Fruit fly (Drosophila melanogaster) whole organism, embryonic: ENCODE measurements around the gene sle.

Source experiments
- Bdp1 ChIP-seq: fragments of 200-800 bp; sonication (Bioruptor generic); optimal IDR thresholded peaks from 3 replicates; lab custom pipeline; 2016; ENCODE audit warnings: missing biosample characterization, missing genetic modification characterization
- BtbVII ChIP-seq: fragments of 200-800 bp; sonication (Bioruptor generic); optimal IDR thresholded peaks from 3 replicates; lab custom pipeline; 2017; ENCODE audit warnings: missing biosample characterization, mild to moderate bottlenecking, missing genetic modification characterization
- Bteb2 ChIP-seq: fragments of 200-800 bp; sonication (Bioruptor generic); optimal IDR thresholded peaks from 2 replicates; lab custom pipeline; 2016; ENCODE audit warnings: missing biosample characterization, missing genetic modification characterization
- CG1024 ChIP-seq: fragments of 200-800 bp; sonication (Bioruptor generic); IDR thresholded peaks from 2 replicates; pipeline ENCODE4 v1.3.6; 2022; ENCODE audit warnings: missing biosample characterization, missing genetic modification characterization
- CG10462 ChIP-seq: fragments of 200-800 bp; sonication (Bioruptor generic); optimal IDR thresholded peaks from 2 replicates; lab custom pipeline; 2016; ENCODE audit warnings: missing biosample characterization, missing genetic modification characterization
- CG11560 ChIP-seq: fragments of 200-800 bp; sonication (Bioruptor generic); IDR thresholded peaks from 3 replicates; pipeline ENCODE4 v1.3.6; 2022; ENCODE audit warnings: missing biosample characterization, missing genetic modification characterization
- CG12299 ChIP-seq: fragments of 200-800 bp; sonication (Bioruptor generic); optimal IDR thresholded peaks from 2 replicates; lab custom pipeline; 2018; ENCODE audit warnings: missing biosample characterization, mild to moderate bottlenecking, missing genetic modification characterization
- CG14860 ChIP-seq: fragments of 200-800 bp; sonication (Bioruptor generic); IDR thresholded peaks from 3 replicates; pipeline ENCODE4 v1.3.6; 2022; ENCODE audit warnings: missing biosample characterization, missing genetic modification characterization; ENCODE audit not compliant: partially characterized antibody
- CG16815 ChIP-seq: fragments of 200-800 bp; sonication (Bioruptor generic); optimal IDR thresholded peaks from 3 replicates; lab custom pipeline; 2017; ENCODE audit warnings: missing biosample characterization, mild to moderate bottlenecking, missing genetic modification characterization
- CG17186 ChIP-seq: fragments of 200-800 bp; sonication (Bioruptor generic); optimal IDR thresholded peaks from 3 replicates; lab custom pipeline; 2017; ENCODE audit warnings: missing biosample characterization, missing genetic modification reagents, missing genetic modification characterization
- CG17361 ChIP-seq: fragments of 200-800 bp; sonication (Bioruptor generic); IDR thresholded peaks from 3 replicates; pipeline ENCODE4 v1.3.6; 2022; ENCODE audit warnings: missing biosample characterization, missing genetic modification characterization
- CG18764 ChIP-seq: fragments of 200-800 bp; sonication (Bioruptor generic); optimal IDR thresholded peaks from 3 replicates; lab custom pipeline; 2016; ENCODE audit warnings: missing biosample characterization, missing genetic modification characterization
- CG31365 ChIP-seq: fragments of 200-800 bp; sonication (Bioruptor generic); optimal IDR thresholded peaks from 2 replicates; lab custom pipeline; 2018; ENCODE audit warnings: missing biosample characterization, mild to moderate bottlenecking, missing genetic modification characterization
- CG32532 ChIP-seq: fragments of 200-800 bp; sonication (Bioruptor generic); IDR thresholded peaks from 2 replicates; pipeline ENCODE4 v1.3.6; 2022; ENCODE audit warnings: missing biosample characterization, missing genetic modification characterization
- CG32772 ChIP-seq: fragments of 200-800 bp; sonication (Bioruptor generic); IDR thresholded peaks from 2 replicates; pipeline ENCODE4 v1.3.6; 2022; ENCODE audit warnings: missing biosample characterization, missing genetic modification characterization
- CG3281 ChIP-seq: fragments of 200-800 bp; sonication (Bioruptor generic); optimal IDR thresholded peaks from 3 replicates; lab custom pipeline; 2017; ENCODE audit warnings: missing biosample characterization, mild to moderate bottlenecking, missing genetic modification characterization
- CG4404 ChIP-seq: fragments of 200-800 bp; sonication (Bioruptor generic); IDR thresholded peaks from 2 replicates; pipeline ENCODE4 v1.3.6; 2022; ENCODE audit warnings: missing biosample characterization, missing genetic modification characterization
- CG7745 ChIP-seq: fragments of 200-800 bp; sonication (Bioruptor generic); optimal IDR thresholded peaks from 2 replicates; lab custom pipeline; 2018; ENCODE audit warnings: missing biosample characterization, mild to moderate bottlenecking, missing genetic modification characterization, moderate library complexity
- CG8388 ChIP-seq: fragments of 200-800 bp; sonication (Bioruptor generic); optimal IDR thresholded peaks from 2 replicates; lab custom pipeline; 2019; ENCODE audit warnings: missing biosample characterization, mild to moderate bottlenecking, missing genetic modification characterization, moderate library complexity
- CG9609 ChIP-seq: fragments of 200-800 bp; sonication (Bioruptor generic); optimal IDR thresholded peaks from 3 replicates; lab custom pipeline; 2016; ENCODE audit warnings: missing biosample characterization, missing genetic modification characterization
- CkIIα-i1 ChIP-seq: fragments of 200-800 bp; sonication (Bioruptor generic); IDR thresholded peaks from 2 replicates; pipeline ENCODE4 v1.3.6; 2022; ENCODE audit warnings: missing biosample characterization, missing genetic modification characterization
- CoRest ChIP-seq: fragments of 200-800 bp; sonication (Bioruptor generic); optimal IDR thresholded peaks from 3 replicates; lab custom pipeline; 2018; ENCODE audit warnings: missing biosample characterization, mild to moderate bottlenecking, missing genetic modification characterization, moderate library complexity
- Dad ChIP-seq: fragments of 200-800 bp; sonication (Bioruptor generic); optimal IDR thresholded peaks from 3 replicates; lab custom pipeline; 2016; ENCODE audit warnings: missing biosample characterization, missing genetic modification characterization
- Dbx ChIP-seq: fragments of 200-800 bp; sonication (Bioruptor generic); IDR thresholded peaks from 3 replicates; pipeline ENCODE4 v1.3.6; 2022; ENCODE audit warnings: missing biosample characterization, missing genetic modification characterization
- GATAe ChIP-seq: fragments of 200-800 bp; sonication (Bioruptor generic); conservative IDR thresholded peaks from 2 replicates; pipeline ENCODE4 v1.3.6; 2022; ENCODE audit warnings: missing biosample characterization, missing genetic modification characterization
- HHEX ChIP-seq: fragments of 200-800 bp; sonication (Bioruptor generic); optimal IDR thresholded peaks from 3 replicates; lab custom pipeline; 2017; ENCODE audit warnings: missing biosample characterization, mild to moderate bottlenecking, missing genetic modification characterization, missing genetic modification reagents
- HLH3B ChIP-seq: fragments of 200-800 bp; sonication (Bioruptor generic); IDR thresholded peaks from 2 replicates; pipeline ENCODE4 v1.3.6; 2022; ENCODE audit warnings: missing biosample characterization, missing genetic modification characterization
- Kr ChIP-seq: fragments of 200-800 bp; sonication (Bioruptor generic); optimal IDR thresholded peaks from 2 replicates; lab custom pipeline; 2017; ENCODE audit warnings: missing biosample characterization, mild to moderate bottlenecking, missing genetic modification characterization
- Lpt ChIP-seq: fragments of >200 bp; optimal IDR thresholded peaks from 2 replicates; lab custom pipeline; 2018; ENCODE audit warnings: missing biosample characterization, missing genetic modification characterization
- Meics ChIP-seq: fragments of 200-800 bp; sonication (Bioruptor generic); optimal IDR thresholded peaks from 2 replicates; lab custom pipeline; 2017; ENCODE audit warnings: missing biosample characterization, mild to moderate bottlenecking, missing genetic modification characterization
- Rfx ChIP-seq: fragments of 200-800 bp; sonication (Bioruptor generic); IDR thresholded peaks from 2 replicates; pipeline ENCODE4 v1.3.6; 2022; ENCODE audit warnings: missing biosample characterization, missing genetic modification characterization
- Sox100B ChIP-seq: fragments of 200-800 bp; sonication (Bioruptor generic); optimal IDR thresholded peaks from 3 replicates; lab custom pipeline; 2018; ENCODE audit warnings: missing biosample characterization, mild to moderate bottlenecking, missing genetic modification characterization
- Usf ChIP-seq: fragments of 200-800 bp; sonication (Bioruptor generic); optimal IDR thresholded peaks from 2 replicates; lab custom pipeline; 2017; ENCODE audit warnings: missing genotype, missing biosample characterization, missing genetic modification characterization
- Xrp1 ChIP-seq: fragments of 200-800 bp; sonication (Bioruptor generic); IDR thresholded peaks from 2 replicates; pipeline ENCODE4 v1.3.6; 2022; ENCODE audit warnings: missing biosample characterization, missing genetic modification characterization
- az2 ChIP-seq: fragments of 200-800 bp; sonication (Bioruptor generic); optimal IDR thresholded peaks from 3 replicates; lab custom pipeline; 2016; ENCODE audit warnings: missing biosample characterization, missing genetic modification characterization
- bcd ChIP-seq: fragments of 200-800 bp; sonication (Bioruptor generic); optimal IDR thresholded peaks from 2 replicates; lab custom pipeline; 2017; ENCODE audit warnings: missing biosample characterization, mild to moderate bottlenecking, missing genetic modification characterization
- corto ChIP-seq: fragments of 200-800 bp; sonication (Bioruptor generic); optimal IDR thresholded peaks from 2 replicates; lab custom pipeline; 2016; ENCODE audit warnings: missing biosample characterization, mild to moderate bottlenecking, missing genetic modification characterization, moderate library complexity
- exex ChIP-seq: fragments of 200-800 bp; sonication (Bioruptor generic); optimal IDR thresholded peaks from 4 replicates; lab custom pipeline; 2018; ENCODE audit warnings: missing biosample characterization, mild to moderate bottlenecking, missing genetic modification characterization, moderate library complexity
- gcm ChIP-seq: fragments of 200-800 bp; sonication (Bioruptor generic); optimal IDR thresholded peaks from 2 replicates; lab custom pipeline; 2019; ENCODE audit warnings: missing biosample characterization, mild to moderate bottlenecking, missing genetic modification characterization, moderate library complexity
- mirr ChIP-seq: fragments of 200-800 bp; sonication (Bioruptor generic); optimal IDR thresholded peaks from 3 replicates; lab custom pipeline; 2018; ENCODE audit warnings: missing biosample characterization, mild to moderate bottlenecking, missing genetic modification characterization
- nom ChIP-seq: fragments of 200-800 bp; sonication (Bioruptor generic); optimal IDR thresholded peaks from 2 replicates; lab custom pipeline; 2017; ENCODE audit warnings: missing biosample characterization, missing genetic modification characterization, mild to moderate bottlenecking, moderate library complexity, missing genetic modification reagents
- onecut ChIP-seq: fragments of 200-800 bp; sonication (Bioruptor generic); IDR thresholded peaks from 2 replicates; pipeline ENCODE4 v1.3.6; 2022; ENCODE audit warnings: missing biosample characterization, missing genetic modification characterization
- pb ChIP-seq: fragments of 200-800 bp; sonication (Bioruptor generic); optimal IDR thresholded peaks from 3 replicates; lab custom pipeline; 2016; ENCODE audit warnings: missing biosample characterization, missing genetic modification characterization
- sc ChIP-seq, 3 experiments: fragments of >200 bp in 2 of 3; fragments of 200-800 bp in 1 of 3; sonication (Bioruptor generic) in 1 of 3; optimal IDR thresholded peaks; 2 replicates in 2 of 3; 3 replicates in 1 of 3; lab custom pipeline; 2017; ENCODE audit warnings: mild to moderate bottlenecking in 1 of 3, missing biosample characterization in 1 of 3, missing genetic modification characterization in 1 of 3, missing genetic modification reagents in 1 of 3
- shn ChIP-seq: fragments of 200-800 bp; sonication (Bioruptor generic); optimal IDR thresholded peaks from 3 replicates; lab custom pipeline; 2016; ENCODE audit warnings: missing biosample characterization, missing genetic modification characterization
- slou ChIP-seq: fragments of 200-800 bp; sonication (Bioruptor generic); optimal IDR thresholded peaks from 3 replicates; lab custom pipeline; 2016; ENCODE audit warnings: missing biosample characterization, missing genetic modification characterization
- sqz ChIP-seq: fragments of 200-800 bp; sonication (Bioruptor generic); optimal IDR thresholded peaks from 3 replicates; lab custom pipeline; 2018; ENCODE audit warnings: missing biosample characterization, mild to moderate bottlenecking, missing genetic modification characterization
- tgo ChIP-seq: fragments of 200-800 bp; sonication (Bioruptor generic); IDR thresholded peaks from 3 replicates; pipeline ENCODE4 v1.3.6; 2022; ENCODE audit warnings: missing biosample characterization, missing genetic modification characterization
- tup ChIP-seq: fragments of 200-800 bp; sonication (Bioruptor generic); optimal IDR thresholded peaks from 2 replicates; lab custom pipeline; 2016; ENCODE audit warnings: missing biosample characterization, mild to moderate bottlenecking, missing genetic modification characterization, moderate library complexity
- wek ChIP-seq: fragments of 200-800 bp; sonication (Bioruptor generic); optimal IDR thresholded peaks from 3 replicates; lab custom pipeline; 2018; ENCODE audit warnings: missing biosample characterization, mild to moderate bottlenecking, missing genetic modification characterization, moderate library complexity
- zfh1 ChIP-seq: fragments of 200-800 bp; sonication (Bioruptor generic); IDR thresholded peaks from 3 replicates; pipeline ENCODE4 v1.3.6; 2022; ENCODE audit warnings: missing biosample characterization, missing genetic modification characterization

sle gene

DNA sequence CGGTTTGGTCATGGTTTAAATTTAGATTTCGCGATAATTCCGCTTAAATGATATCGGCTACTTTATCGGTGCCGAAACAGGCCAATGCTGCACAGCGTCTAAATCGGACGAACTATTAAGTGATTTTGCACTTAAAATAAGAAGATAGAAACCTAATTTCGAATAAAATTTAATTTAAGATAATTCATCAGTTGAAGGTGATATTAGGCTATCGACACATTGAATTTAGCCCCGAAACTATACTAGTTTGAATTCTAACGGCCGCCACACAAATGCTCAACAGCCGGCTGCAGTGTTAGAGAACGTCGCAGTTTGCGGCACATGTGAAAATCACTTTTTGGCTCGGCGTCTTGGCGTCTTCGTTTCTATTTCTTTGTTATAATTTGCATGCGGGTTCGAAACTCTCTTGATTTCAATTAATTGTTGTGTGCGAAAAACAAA is at the start of gene sle (continued):
- TF ChIP-seq CG17186 (peak; percentile 89), az2 (peak; percentile 43), Sox100B (GFP tag; lab: Kevin White, UChicago) (no peak), GATAe (GFP tag; lab: Robert Waterston, UW) (no peak), sqz (GFP tag; lab: Kevin White, UChicago) (no peak), CG32772 (GFP tag; lab: Robert Waterston, UW) (no peak), sc (optimal IDR thresholded peaks at IDR 0.05; lab: Kevin White, UChicago) (no peak), sc (GFP tag; optimal IDR thresholded peaks at IDR 0.05; lab: Kevin White, UChicago) (no peak), pb (GFP tag; lab: Kevin White, UChicago) (peak; percentile 38), exex (tag; lab: Kevin White, UChicago) (no peak), zfh1 (GFP tag; lab: Robert Waterston, UW) (peak; percentile 50; the same call in 1 of the 3 replicates), Lpt (no peak), CkIIα-i1 (GFP tag; lab: Robert Waterston, UW) (no peak), Bteb2 (GFP tag; lab: Kevin White, UChicago) (peak; percentile 66), Kr (GFP tag; lab: Kevin White, UChicago) (no peak), tgo (GFP tag; lab: Robert Waterston, UW) (0 out of 3 replicates have a peak, but pooled peaks have one; percentile 17), CG31365 (no peak), CG8388 (peak; percentile 19), CG3281 (GFP tag; lab: Kevin White, UChicago) (peak; percentile 58), onecut (GFP tag; lab: Robert Waterston, UW) (no peak), CG1024 (GFP tag; lab: Robert Waterston, UW) (no peak), Dbx (GFP tag; lab: Robert Waterston, UW) (peak; percentile 73), CG9609 (GFP tag; lab: Kevin White, UChicago) (peak; percentile 71), tup (peak; percentile 50), slou (GFP tag; lab: Kevin White, UChicago) (no peak), Xrp1 (peak; percentile 67), Dad (GFP tag; lab: Kevin White, UChicago) (peak; percentile 69), nom (GFP tag; lab: Kevin White, UChicago) (peak; percentile 44), CG4404 (GFP tag; lab: Robert Waterston, UW) (peak; percentile 24; the same call in 1 of the 2 replicates), gcm (GFP tag; lab: Kevin White, UChicago) (no peak), HHEX (GFP tag; lab: Kevin White, UChicago) (peak; percentile 57), CG18764 (GFP tag; lab: Kevin White, UChicago) (peak; percentile 11), corto (GFP tag; lab: Kevin White, UChicago) (no peak), CG16815 (no peak), Bdp1 (peak; percentile 50), CG32532 (no peak), shn (peak; percentile 38), bcd (no peak), wek (GFP tag; lab: Kevin White, UChicago) (no peak), Usf (no peak), BtbVII (GFP tag; lab: Kevin White, UChicago) (peak; percentile 27), Meics (peak; percentile 43), CG12299 (tag; lab: Kevin White, UChicago) (no peak), CG7745 (no peak), mirr (GFP tag; lab: Kevin White, UChicago) (no peak), CoRest (peak; percentile 80), CG10462 (GFP tag; lab: Kevin White, UChicago) (peak; percentile 27), CG14860 (GFP tag; lab: Robert Waterston, UW) (peak; percentile 65; the same call in 2 of the 3 replicates), Rfx (GFP tag; lab: Robert Waterston, UW) (peak; percentile 84; the same call in 1 of the 2 replicates), CG11560 (tag; lab: Robert Waterston, UW) (peak; percentile 86; the same call in 2 of the 3 replicates), CG17361 (GFP tag; lab: Robert Waterston, UW) (peak; percentile 76), HLH3B (0 out of 2 replicates have a peak, but pooled peaks have one; percentile 23)
